Fruit fly (Drosophila melanogaster) whole organism, embryonic: ENCODE data around the gene CG32052.

ENCODE experiments used
- ATbp ChIP-seq: fragments of 200-800 bp; sonication (Bioruptor generic); optimal IDR thresholded peaks from 2 replicates; lab custom pipeline; 2017; ENCODE audit warnings: missing biosample characterization, mild to moderate bottlenecking, missing genetic modification characterization, missing genetic modification reagents
- Bdp1 ChIP-seq: fragments of 200-800 bp; sonication (Bioruptor generic); optimal IDR thresholded peaks from 3 replicates; lab custom pipeline; 2016; ENCODE audit warnings: missing biosample characterization, missing genetic modification characterization
- CG11093 ChIP-seq: fragments of 200-800 bp; sonication (Bioruptor generic); IDR thresholded peaks from 3 replicates; pipeline ENCODE4 v1.3.6; 2022; ENCODE audit warnings: missing biosample characterization, missing genetic modification characterization
- CG12299 ChIP-seq: fragments of 200-800 bp; sonication (Bioruptor generic); optimal IDR thresholded peaks from 2 replicates; lab custom pipeline; 2018; ENCODE audit warnings: missing biosample characterization, mild to moderate bottlenecking, missing genetic modification characterization
- CG12744 ChIP-seq: fragments of 200-800 bp; sonication (Bioruptor generic); optimal IDR thresholded peaks from 2 replicates; lab custom pipeline; 2016; ENCODE audit warnings: missing biosample characterization, missing genetic modification characterization
- CG14860 ChIP-seq: fragments of 200-800 bp; sonication (Bioruptor generic); IDR thresholded peaks from 3 replicates; pipeline ENCODE4 v1.3.6; 2022; ENCODE audit warnings: missing biosample characterization, missing genetic modification characterization; ENCODE audit not compliant: partially characterized antibody
- CG16815 ChIP-seq: fragments of 200-800 bp; sonication (Bioruptor generic); optimal IDR thresholded peaks from 3 replicates; lab custom pipeline; 2017; ENCODE audit warnings: missing biosample characterization, mild to moderate bottlenecking, missing genetic modification characterization
- CG17361 ChIP-seq: fragments of 200-800 bp; sonication (Bioruptor generic); IDR thresholded peaks from 3 replicates; pipeline ENCODE4 v1.3.6; 2022; ENCODE audit warnings: missing biosample characterization, missing genetic modification characterization
- CG2712 ChIP-seq: fragments of 200-800 bp; optimal IDR thresholded peaks from 3 replicates; lab custom pipeline; 2019; ENCODE audit warnings: missing biosample characterization, mild to moderate bottlenecking, missing genetic modification characterization, moderate library complexity
- CG3163 ChIP-seq: fragments of 200-800 bp; sonication (Bioruptor generic); optimal IDR thresholded peaks from 3 replicates; lab custom pipeline; 2016; ENCODE audit warnings: missing biosample characterization, missing genetic modification characterization
- CG32772 ChIP-seq: fragments of 200-800 bp; sonication (Bioruptor generic); IDR thresholded peaks from 2 replicates; pipeline ENCODE4 v1.3.6; 2022; ENCODE audit warnings: missing biosample characterization, missing genetic modification characterization
- CG3407 ChIP-seq: fragments of 200-800 bp; sonication (Bioruptor generic); optimal IDR thresholded peaks from 2 replicates; lab custom pipeline; 2018; ENCODE audit warnings: missing biosample characterization, mild to moderate bottlenecking, missing genetic modification characterization
- CG4730 ChIP-seq: fragments of 200-800 bp; sonication (Bioruptor generic); IDR thresholded peaks from 2 replicates; pipeline ENCODE4 v1.3.6; 2022; ENCODE audit warnings: missing biosample characterization, missing genetic modification characterization
- CG6765 ChIP-seq: fragments of 200-800 bp; sonication (Bioruptor generic); optimal IDR thresholded peaks from 3 replicates; lab custom pipeline; 2017; ENCODE audit warnings: missing biosample characterization, mild to moderate bottlenecking, missing genetic modification characterization
- CG7357 ChIP-seq: fragments of 200-800 bp; sonication (Bioruptor generic); IDR thresholded peaks from 3 replicates; pipeline ENCODE4 v1.3.6; 2022; ENCODE audit warnings: missing biosample characterization, missing genetic modification characterization
- D ChIP-seq, 2 experiments: fragments of 200-800 bp in 1 of 2; fragments of >200 bp in 1 of 2; sonication (Bioruptor generic) in 1 of 2; optimal IDR thresholded peaks; 2 replicates in 1 of 2; 3 replicates in 1 of 2; lab custom pipeline; 2017; ENCODE audit warnings: mild to moderate bottlenecking in 1 of 2, missing biosample characterization in 1 of 2, missing genetic modification characterization in 1 of 2, missing genetic modification reagents in 1 of 2
- D19B ChIP-seq: fragments of 200-800 bp; sonication (Bioruptor generic); optimal IDR thresholded peaks from 2 replicates; lab custom pipeline; 2017; ENCODE audit warnings: missing biosample characterization, mild to moderate bottlenecking, missing genetic modification characterization
- Dip3 ChIP-seq: fragments of 200-800 bp; sonication (Bioruptor generic); optimal IDR thresholded peaks from 3 replicates; lab custom pipeline; 2016; ENCODE audit warnings: missing biosample characterization, missing genetic modification characterization
- Hmr ChIP-seq: fragments of 200-800 bp; sonication (Bioruptor generic); optimal IDR thresholded peaks from 3 replicates; lab custom pipeline; 2017; ENCODE audit warnings: mild to moderate bottlenecking, missing biosample characterization, missing genetic modification reagents, missing genetic modification characterization
- Max ChIP-seq: fragments of 200-800 bp; sonication (Bioruptor generic); optimal IDR thresholded peaks from 2 replicates; lab custom pipeline; 2016; ENCODE audit warnings: missing biosample characterization, mild to moderate bottlenecking, missing genetic modification characterization
- Mes4 ChIP-seq: fragments of 200-800 bp; sonication (Bioruptor generic); optimal IDR thresholded peaks from 2 replicates; lab custom pipeline; 2016; ENCODE audit warnings: missing biosample characterization, missing genetic modification characterization
- NK7.1 ChIP-seq: fragments of 200-800 bp; sonication (Bioruptor generic); optimal IDR thresholded peaks from 3 replicates; lab custom pipeline; 2016; ENCODE audit warnings: missing biosample characterization, missing genetic modification characterization
- Six4 ChIP-seq: fragments of 200-800 bp; sonication (Bioruptor generic); optimal IDR thresholded peaks from 2 replicates; lab custom pipeline; 2016; ENCODE audit warnings: missing biosample characterization, missing genetic modification characterization
- Sry-δ ChIP-seq: fragments of 200-800 bp; sonication (Bioruptor generic); optimal IDR thresholded peaks from 2 replicates; lab custom pipeline; 2016; ENCODE audit warnings: missing biosample characterization, missing genetic modification characterization
- Taf1 ChIP-seq: fragments of 200-800 bp; sonication (Bioruptor generic); IDR thresholded peaks from 2 replicates; pipeline ENCODE4 v1.3.6; 2022; ENCODE audit warnings: missing biosample characterization, missing genetic modification characterization
- cad ChIP-seq: fragments of >200 bp; optimal IDR thresholded peaks from 2 replicates; lab custom pipeline; 2017; ENCODE audit warnings: missing biosample characterization, missing genetic modification characterization
- chinmo ChIP-seq: fragments of 200-800 bp; sonication (Bioruptor generic); IDR thresholded peaks from 4 replicates; pipeline ENCODE4 v1.3.6; 2022; ENCODE audit warnings: missing biosample characterization, missing genetic modification characterization; ENCODE audit not compliant: partially characterized antibody
- ci ChIP-seq: fragments of 200-800 bp; sonication (Bioruptor generic); IDR thresholded peaks from 3 replicates; pipeline ENCODE4 v1.3.6; 2022; ENCODE audit warnings: missing biosample characterization, missing genetic modification characterization
- crp ChIP-seq, 2 experiments: fragments of 200-800 bp; sonication (Bioruptor generic); optimal IDR thresholded peaks; 2 replicates in 1 of 2; 3 replicates in 1 of 2; lab custom pipeline; 2017; ENCODE audit warnings: missing biosample characterization in 2 of 2, missing genetic modification characterization in 2 of 2, mild to moderate bottlenecking in 1 of 2, moderate library complexity in 1 of 2
- dmrt11E ChIP-seq: fragments of 200-800 bp; sonication (Bioruptor generic); optimal IDR thresholded peaks from 3 replicates; lab custom pipeline; 2018; ENCODE audit warnings: missing biosample characterization, mild to moderate bottlenecking, missing genetic modification characterization, moderate library complexity
- ems ChIP-seq: fragments of 200-800 bp; sonication (Bioruptor generic); optimal IDR thresholded peaks from 3 replicates; lab custom pipeline; 2016; ENCODE audit warnings: missing biosample characterization, missing genetic modification characterization
- esg ChIP-seq: fragments of 200-800 bp; sonication (Bioruptor generic); conservative IDR thresholded peaks from 2 replicates; pipeline ENCODE4 v1.3.6; 2022; ENCODE audit warnings: missing biosample characterization, missing genetic modification characterization
- gro ChIP-seq: fragments of 200-800 bp; sonication (Bioruptor generic); optimal IDR thresholded peaks from 2 replicates; lab custom pipeline; 2016; ENCODE audit warnings: missing biosample characterization, missing genetic modification characterization
- kay ChIP-seq: fragments of 200-800 bp; sonication (Bioruptor generic); optimal IDR thresholded peaks from 2 replicates; lab custom pipeline; 2016; ENCODE audit warnings: missing biosample characterization, missing genetic modification characterization
- klu ChIP-seq: fragments of 200-800 bp; sonication (Bioruptor generic); IDR thresholded peaks from 2 replicates; pipeline ENCODE4 v1.3.6; 2022; ENCODE audit warnings: missing biosample characterization, missing genetic modification characterization
- lmd ChIP-seq: fragments of 200-800 bp; sonication (Bioruptor generic); IDR thresholded peaks from 2 replicates; pipeline ENCODE4 v1.3.6; 2022; ENCODE audit warnings: missing biosample characterization, missing genetic modification characterization
- lola ChIP-seq, 3 experiments: fragments of >200 bp in 2 of 3; fragments of 200-800 bp in 1 of 3; sonication (Bioruptor generic) in 1 of 3; optimal IDR thresholded peaks; 2 replicates each; lab custom pipeline; 2017 to 2019; ENCODE audit warnings: missing biosample characterization in 3 of 3, missing genetic modification characterization in 3 of 3, mild to moderate bottlenecking in 1 of 3, moderate library complexity in 1 of 3
- mam ChIP-seq: fragments of 200-800 bp; sonication (Bioruptor generic); optimal IDR thresholded peaks from 3 replicates; lab custom pipeline; 2016; ENCODE audit warnings: missing biosample characterization, missing genetic modification characterization
- nmo ChIP-seq: fragments of 200-800 bp; sonication (Bioruptor generic); optimal IDR thresholded peaks from 2 replicates; lab custom pipeline; 2018; ENCODE audit warnings: missing biosample characterization, mild to moderate bottlenecking, missing genetic modification characterization, moderate library complexity
- p53 ChIP-seq: fragments of 200-800 bp; sonication (Bioruptor generic); optimal IDR thresholded peaks from 2 replicates; lab custom pipeline; 2016; ENCODE audit warnings: missing biosample characterization, missing genetic modification characterization
- pfk ChIP-seq: fragments of 200-800 bp; sonication (Bioruptor generic); optimal IDR thresholded peaks from 2 replicates; lab custom pipeline; 2018; ENCODE audit warnings: missing biosample characterization, mild to moderate bottlenecking, missing genetic modification characterization, moderate library complexity
- pum ChIP-seq: fragments of 200-800 bp; sonication (Bioruptor generic); optimal IDR thresholded peaks from 2 replicates; lab custom pipeline; 2016; ENCODE audit warnings: missing biosample characterization, missing genetic modification characterization
- pzg ChIP-seq: fragments of 200-800 bp; sonication (Bioruptor generic); optimal IDR thresholded peaks from 3 replicates; lab custom pipeline; 2018; ENCODE audit warnings: missing biosample characterization, mild to moderate bottlenecking, missing genetic modification characterization, moderate library complexity
- salm ChIP-seq: fragments of 200-800 bp; sonication (Bioruptor generic); optimal IDR thresholded peaks from 2 replicates; lab custom pipeline; 2018; ENCODE audit warnings: missing biosample characterization, mild to moderate bottlenecking, missing genetic modification characterization
- schlank ChIP-seq: fragments of 200-800 bp; sonication (Bioruptor generic); optimal IDR thresholded peaks from 2 replicates; lab custom pipeline; 2018; ENCODE audit warnings: missing biosample characterization, mild to moderate bottlenecking, missing genetic modification characterization
- slou ChIP-seq: fragments of 200-800 bp; sonication (Bioruptor generic); optimal IDR thresholded peaks from 3 replicates; lab custom pipeline; 2016; ENCODE audit warnings: missing biosample characterization, missing genetic modification characterization
- unpg ChIP-seq: fragments of 200-800 bp; sonication (Bioruptor generic); optimal IDR thresholded peaks from 3 replicates; lab custom pipeline; 2018; ENCODE audit warnings: missing biosample characterization, mild to moderate bottlenecking, missing genetic modification characterization, moderate library complexity
- wor ChIP-seq: fragments of 200-800 bp; sonication (Bioruptor generic); IDR thresholded peaks from 2 replicates; pipeline ENCODE4 v1.3.6; 2022; ENCODE audit warnings: missing biosample characterization, missing genetic modification characterization
- zen ChIP-seq: fragments of 200-800 bp; sonication (Bioruptor generic); optimal IDR thresholded peaks from 3 replicates; lab custom pipeline; 2018; ENCODE audit warnings: missing biosample characterization, mild to moderate bottlenecking, missing genetic modification characterization, moderate library complexity

Gene CG32052

dm6 chr3L:9856430-9857218, 69.8 kb downstream of the CG32052 start:
- no peak for TF ChIP-seq Mes4 (GFP tag; lab: Kevin White, UChicago)
- peak; percentile 77 for TF ChIP-seq CG12299 (tag; lab: Kevin White, UChicago)
- peak; percentile 67 for TF ChIP-seq CG16815 (GFP tag; lab: Kevin White, UChicago)
- peak; percentile 33 for TF ChIP-seq kay (GFP tag; lab: Kevin White, UChicago)
- TF ChIP-seq Bdp1: no peak
- peak; percentile 95 for TF ChIP-seq zen (tag; lab: Kevin White, UChicago)
- TF ChIP-seq lola (GFP tag; optimal IDR thresholded peaks at IDR 0.05; lab: Kevin White, UChicago): peak in 1 of 3 experiments; percentile 92
- TF ChIP-seq gro (GFP tag; lab: Kevin White, UChicago): no peak
- peak; percentile 92 for TF ChIP-seq unpg (GFP tag; lab: Kevin White, UChicago)
- TF ChIP-seq Hmr: peak; percentile 54
- TF ChIP-seq Max: peak; percentile 34
- peak; percentile 24 for TF ChIP-seq slou (GFP tag; lab: Kevin White, UChicago)
- peak; percentile 67; the same call in 1 of the 2 replicates for TF ChIP-seq esg (GFP tag; lab: Robert Waterston, UW)
- peak; percentile 56; the same call in 1 of the 3 replicates for TF ChIP-seq CG7357 (GFP tag; lab: Robert Waterston, UW)
- TF ChIP-seq D (optimal IDR thresholded peaks at IDR 0.05; lab: Kevin White, UChicago): no peak
- TF ChIP-seq D (GFP tag; optimal IDR thresholded peaks at IDR 0.05; lab: Kevin White, UChicago): peak; percentile 80
- TF ChIP-seq Sry-δ (GFP tag; lab: Kevin White, UChicago): no peak
- TF ChIP-seq CG2712 (tag; lab: Kevin White, UChicago): peak; percentile 97
- peak; percentile 77 for TF ChIP-seq salm (tag; lab: Kevin White, UChicago)
- no peak for TF ChIP-seq crp (GFP tag; optimal IDR thresholded peaks at IDR 0.05; lab: Kevin White, UChicago)
- peak; percentile 73 for TF ChIP-seq CG17361
- TF ChIP-seq ems (GFP tag; lab: Kevin White, UChicago): no peak
- TF ChIP-seq ATbp (GFP tag; lab: Kevin White, UChicago): peak; percentile 81
- no peak for TF ChIP-seq D19B (GFP tag; lab: Kevin White, UChicago)
- TF ChIP-seq dmrt11E (tag; lab: Kevin White, UChicago): peak; percentile 98
- TF ChIP-seq cad (GFP tag; lab: Kevin White, UChicago): no peak
- TF ChIP-seq lmd (GFP tag; lab: Robert Waterston, UW): peak; percentile 81
- peak; percentile 79 for TF ChIP-seq CG4730 (GFP tag; lab: Robert Waterston, UW)
- peak; percentile 93 for TF ChIP-seq nmo
- TF ChIP-seq CG32772 (GFP tag; lab: Robert Waterston, UW): peak; percentile 85
- TF ChIP-seq Dip3: no peak
- TF ChIP-seq pzg (GFP tag; lab: Kevin White, UChicago): no peak
- TF ChIP-seq NK7.1 (GFP tag; lab: Kevin White, UChicago): no peak
- TF ChIP-seq Taf1 (GFP tag; lab: Robert Waterston, UW): peak; percentile 53; the same call in 1 of the 2 replicates
- no peak for TF ChIP-seq CG3163
- peak; percentile 82; the same call in 1 of the 3 replicates for TF ChIP-seq ci
- no peak for TF ChIP-seq mam (GFP tag; lab: Kevin White, UChicago)
- no peak for TF ChIP-seq CG14860 (GFP tag; lab: Robert Waterston, UW)
- TF ChIP-seq p53 (GFP tag; lab: Kevin White, UChicago): no peak
- no peak for TF ChIP-seq pum
- TF ChIP-seq CG11093 (GFP tag; lab: Robert Waterston, UW): peak; percentile 75
- TF ChIP-seq CG6765 (GFP tag; lab: Kevin White, UChicago): no peak
- TF ChIP-seq chinmo: no peak
- peak; percentile 76 for TF ChIP-seq wor
- TF ChIP-seq Six4: peak; percentile 74
- TF ChIP-seq pfk (GFP tag; lab: Kevin White, UChicago): no peak
- peak; percentile 82 for TF ChIP-seq CG3407 (GFP tag; lab: Kevin White, UChicago)
- TF ChIP-seq klu (GFP tag; lab: Robert Waterston, UW): peak; percentile 41; the same call in 1 of the 2 replicates
- no peak for TF ChIP-seq schlank
- no peak for TF ChIP-seq CG12744 (GFP tag; lab: Kevin White, UChicago)
